Fruit fly (Drosophila melanogaster) whole organism, embryonic: ENCODE results near the gene Nin.
A peak's percentile ranks its signal among the peaks of the same experiment; 100 is the strongest.

ENCODE experiments used
- BEAF-32 ChIP-seq: fragments of 200-800 bp; sonication (Bioruptor generic); optimal IDR thresholded peaks from 3 replicates; lab custom pipeline; 2017; ENCODE audit warnings: missing biosample characterization, missing genetic modification characterization, mild to moderate bottlenecking, moderate library complexity, missing genetic modification reagents
- CG10321 ChIP-seq: fragments of 200-800 bp; sonication (Bioruptor generic); IDR thresholded peaks from 2 replicates; pipeline ENCODE4 v1.3.6; 2022; ENCODE audit warnings: missing biosample characterization, missing genetic modification characterization
- CG11085 ChIP-seq: fragments of 200-800 bp; sonication (Bioruptor generic); IDR thresholded peaks from 2 replicates; pipeline ENCODE4 v1.3.6; 2022; ENCODE audit warnings: missing biosample characterization, missing genetic modification characterization
- CG11398 ChIP-seq: fragments of 200-800 bp; sonication (Bioruptor generic); optimal IDR thresholded peaks from 2 replicates; lab custom pipeline; 2016; ENCODE audit warnings: missing biosample characterization, missing genetic modification characterization
- CG11723 ChIP-seq: fragments of 200-800 bp; sonication (Bioruptor generic); optimal IDR thresholded peaks from 2 replicates; lab custom pipeline; 2017; ENCODE audit warnings: missing biosample characterization, mild to moderate bottlenecking, missing genetic modification characterization
- CG12942 ChIP-seq: fragments of 200-800 bp; sonication (Bioruptor generic); optimal IDR thresholded peaks from 3 replicates; lab custom pipeline; 2016; ENCODE audit warnings: missing biosample characterization, missing genetic modification characterization
- CG13624 ChIP-seq: fragments of 200-800 bp; sonication (Bioruptor generic); optimal IDR thresholded peaks from 2 replicates; lab custom pipeline; 2016; ENCODE audit warnings: missing biosample characterization, missing genetic modification characterization
- CG14014 ChIP-seq: fragments of 200-800 bp; sonication (Bioruptor generic); IDR thresholded peaks from 2 replicates; pipeline ENCODE4 v1.3.6; 2022; ENCODE audit warnings: missing biosample characterization, missing genetic modification characterization
- CG1792 ChIP-seq: fragments of 200-800 bp; sonication (Bioruptor generic); optimal IDR thresholded peaks from 2 replicates; lab custom pipeline; 2016; ENCODE audit warnings: missing biosample characterization, missing genetic modification characterization
- CG1832 ChIP-seq: fragments of 200-800 bp; sonication (Bioruptor generic); optimal IDR thresholded peaks from 2 replicates; lab custom pipeline; 2017; ENCODE audit warnings: missing biosample characterization, mild to moderate bottlenecking, missing genetic modification characterization, inconsistent platforms
- CG30431 ChIP-seq: fragments of 200-800 bp; sonication (Bioruptor generic); optimal IDR thresholded peaks from 2 replicates; lab custom pipeline; 2017; ENCODE audit warnings: missing biosample characterization, missing genetic modification characterization
- CG3065 ChIP-seq: fragments of 200-800 bp; sonication (Bioruptor generic); optimal IDR thresholded peaks from 2 replicates; lab custom pipeline; 2016; ENCODE audit warnings: missing biosample characterization, missing genetic modification characterization
- CG31224 ChIP-seq: fragments of 200-800 bp; sonication (Bioruptor generic); IDR thresholded peaks from 2 replicates; pipeline ENCODE4 v1.3.6; 2022; ENCODE audit warnings: missing biosample characterization, missing genetic modification characterization
- CG31388 ChIP-seq: fragments of 200-800 bp; sonication (Bioruptor generic); optimal IDR thresholded peaks from 2 replicates; lab custom pipeline; 2016; ENCODE audit warnings: missing biosample characterization, missing genetic modification characterization
- CG32767 ChIP-seq: fragments of 200-800 bp; sonication (Bioruptor generic); IDR thresholded peaks from 2 replicates; pipeline ENCODE4 v1.3.6; 2022; ENCODE audit warnings: missing biosample characterization, missing genetic modification characterization
- CG3281 ChIP-seq: fragments of 200-800 bp; sonication (Bioruptor generic); optimal IDR thresholded peaks from 3 replicates; lab custom pipeline; 2017; ENCODE audit warnings: missing biosample characterization, mild to moderate bottlenecking, missing genetic modification characterization
- CG3407 ChIP-seq: fragments of 200-800 bp; sonication (Bioruptor generic); optimal IDR thresholded peaks from 2 replicates; lab custom pipeline; 2018; ENCODE audit warnings: missing biosample characterization, mild to moderate bottlenecking, missing genetic modification characterization
- CG43689 ChIP-seq: fragments of 200-800 bp; sonication (Bioruptor generic); IDR thresholded peaks from 2 replicates; pipeline ENCODE4 v1.3.6; 2022; ENCODE audit warnings: missing biosample characterization, missing genetic modification characterization
- CG5180 ChIP-seq: fragments of 200-800 bp; sonication (Bioruptor generic); optimal IDR thresholded peaks from 3 replicates; lab custom pipeline; 2017; ENCODE audit warnings: missing biosample characterization, missing genetic modification characterization, mild to moderate bottlenecking, moderate library complexity, missing genetic modification reagents
- CG8359 ChIP-seq: fragments of 200-800 bp; sonication (Bioruptor generic); optimal IDR thresholded peaks from 2 replicates; lab custom pipeline; 2017; ENCODE audit warnings: missing biosample characterization, mild to moderate bottlenecking, missing genetic modification characterization, borderline replicate concordance
- CG8478 ChIP-seq: fragments of >200 bp; optimal IDR thresholded peaks from 2 replicates; lab custom pipeline; 2018
- CG9876 ChIP-seq: fragments of 200-800 bp; sonication (Bioruptor generic); optimal IDR thresholded peaks from 2 replicates; lab custom pipeline; 2016; ENCODE audit warnings: missing biosample characterization, missing genetic modification characterization
- Chrac-16 ChIP-seq: fragments of 200-800 bp; sonication (Bioruptor generic); optimal IDR thresholded peaks from 3 replicates; lab custom pipeline; 2016; ENCODE audit warnings: missing biosample characterization, missing genetic modification characterization
- Dad ChIP-seq: fragments of 200-800 bp; sonication (Bioruptor generic); optimal IDR thresholded peaks from 3 replicates; lab custom pipeline; 2016; ENCODE audit warnings: missing biosample characterization, missing genetic modification characterization
- Dfd ChIP-seq, 2 experiments: fragments of >200 bp; optimal IDR thresholded peaks; 2 replicates each; lab custom pipeline; 2017; ENCODE audit warnings: missing biosample characterization in 2 of 2, missing genetic modification characterization in 2 of 2
- Ets97D ChIP-seq: fragments of 200-800 bp; sonication (Bioruptor generic); optimal IDR thresholded peaks from 3 replicates; lab custom pipeline; 2016; ENCODE audit warnings: missing biosample characterization, missing genetic modification characterization
- GATAe ChIP-seq: fragments of 200-800 bp; sonication (Bioruptor generic); conservative IDR thresholded peaks from 2 replicates; pipeline ENCODE4 v1.3.6; 2022; ENCODE audit warnings: missing biosample characterization, missing genetic modification characterization
- H15 ChIP-seq: fragments of 200-800 bp; sonication (Bioruptor generic); IDR thresholded peaks from 3 replicates; pipeline ENCODE4 v1.3.6; 2022; ENCODE audit warnings: missing biosample characterization, missing genetic modification characterization
- HmgD ChIP-seq: fragments of 200-800 bp; sonication (Bioruptor generic); optimal IDR thresholded peaks from 3 replicates; lab custom pipeline; 2016; ENCODE audit warnings: missing biosample characterization, missing genetic modification characterization
- Med ChIP-seq: fragments of 200-800 bp; sonication (Bioruptor generic); peaks from one replicate; lab custom pipeline; 2016; ENCODE audit warnings: missing biosample characterization, missing genetic modification characterization, mild to moderate bottlenecking, inconsistent platforms, moderate library complexity
- Nf-YC ChIP-seq: fragments of 200-800 bp; optimal IDR thresholded peaks from 3 replicates; lab custom pipeline; 2019; ENCODE audit warnings: missing biosample characterization, mild to moderate bottlenecking, missing genetic modification characterization, moderate library complexity
- Opbp ChIP-seq: fragments of 200-800 bp; sonication (Bioruptor generic); IDR thresholded peaks from 3 replicates; pipeline ENCODE4 v1.3.6; 2022; ENCODE audit warnings: missing biosample characterization, missing genetic modification characterization; ENCODE audit not compliant: partially characterized antibody
- Pdp1 ChIP-seq, 2 experiments: fragments of 200-800 bp; sonication (Bioruptor generic); optimal IDR thresholded peaks; 3 replicates each; lab custom pipeline; 2016; ENCODE audit warnings: missing biosample characterization in 2 of 2, missing genetic modification characterization in 2 of 2, mild to moderate bottlenecking in 1 of 2, moderate library complexity in 1 of 2
- Ravus ChIP-seq: fragments of 200-800 bp; sonication (Bioruptor generic); IDR thresholded peaks from 2 replicates; pipeline ENCODE4 v1.3.6; 2022; ENCODE audit warnings: missing biosample characterization, missing genetic modification characterization
- Scr ChIP-seq: fragments of 200-800 bp; sonication (Bioruptor generic); IDR thresholded peaks from 2 replicates; pipeline ENCODE4 v1.3.6; 2022; ENCODE audit warnings: missing biosample characterization, missing genetic modification characterization; ENCODE audit not compliant: partially characterized antibody
- Vsx1 ChIP-seq: fragments of 200-800 bp; sonication (Bioruptor generic); optimal IDR thresholded peaks from 2 replicates; lab custom pipeline; 2017; ENCODE audit warnings: missing biosample characterization, mild to moderate bottlenecking, missing genetic modification characterization, missing genetic modification reagents
- ap ChIP-seq: fragments of 200-800 bp; sonication (Bioruptor generic); IDR thresholded peaks from 2 replicates; pipeline ENCODE4 v1.3.6; 2022; ENCODE audit warnings: missing biosample characterization, missing genetic modification characterization
- bcd ChIP-seq: fragments of 200-800 bp; sonication (Bioruptor generic); optimal IDR thresholded peaks from 2 replicates; lab custom pipeline; 2017; ENCODE audit warnings: missing biosample characterization, mild to moderate bottlenecking, missing genetic modification characterization
- ci ChIP-seq: fragments of 200-800 bp; sonication (Bioruptor generic); IDR thresholded peaks from 3 replicates; pipeline ENCODE4 v1.3.6; 2022; ENCODE audit warnings: missing biosample characterization, missing genetic modification characterization
- crol ChIP-seq: fragments of 200-800 bp; sonication (Bioruptor generic); IDR thresholded peaks from 2 replicates; pipeline ENCODE4 v1.3.6; 2022; ENCODE audit warnings: missing biosample characterization, missing genetic modification characterization
- ems ChIP-seq: fragments of 200-800 bp; sonication (Bioruptor generic); optimal IDR thresholded peaks from 3 replicates; lab custom pipeline; 2016; ENCODE audit warnings: missing biosample characterization, missing genetic modification characterization
- gcm ChIP-seq: fragments of 200-800 bp; sonication (Bioruptor generic); optimal IDR thresholded peaks from 2 replicates; lab custom pipeline; 2019; ENCODE audit warnings: missing biosample characterization, mild to moderate bottlenecking, missing genetic modification characterization, moderate library complexity
- h ChIP-seq: fragments of >200 bp; optimal IDR thresholded peaks from 2 replicates; lab custom pipeline; 2017
- lilli ChIP-seq: fragments of 200-800 bp; sonication (Bioruptor generic); optimal IDR thresholded peaks from 3 replicates; lab custom pipeline; 2016; ENCODE audit warnings: missing biosample characterization, missing genetic modification characterization
- nom ChIP-seq: fragments of 200-800 bp; sonication (Bioruptor generic); optimal IDR thresholded peaks from 2 replicates; lab custom pipeline; 2017; ENCODE audit warnings: missing biosample characterization, missing genetic modification characterization, mild to moderate bottlenecking, moderate library complexity, missing genetic modification reagents
- oc ChIP-seq: fragments of 200-800 bp; sonication (Bioruptor generic); optimal IDR thresholded peaks from 2 replicates; lab custom pipeline; 2018; ENCODE audit warnings: missing biosample characterization, mild to moderate bottlenecking, missing genetic modification characterization, moderate library complexity
- repo ChIP-seq: fragments of 200-800 bp; sonication (Bioruptor generic); optimal IDR thresholded peaks from 2 replicates; lab custom pipeline; 2016; ENCODE audit warnings: missing biosample characterization, missing genetic modification characterization
- scrt ChIP-seq: fragments of 200-800 bp; sonication (Bioruptor generic); optimal IDR thresholded peaks from 2 replicates; lab custom pipeline; 2018; ENCODE audit warnings: missing biosample characterization, mild to moderate bottlenecking, missing genetic modification characterization, moderate library complexity
- sd ChIP-seq: fragments of 200-800 bp; sonication (Bioruptor generic); optimal IDR thresholded peaks from 3 replicates; lab custom pipeline; 2018; ENCODE audit warnings: missing biosample characterization, mild to moderate bottlenecking, missing genetic modification characterization, moderate library complexity
- sens ChIP-seq: fragments of 200-800 bp; sonication (Bioruptor generic); peaks from one replicate; lab custom pipeline; 2016; ENCODE audit warnings: missing biosample characterization, missing genetic modification characterization
- sens-2 ChIP-seq: fragments of 200-800 bp; sonication (Bioruptor generic); IDR thresholded peaks from 2 replicates; pipeline ENCODE4 v1.3.6; 2022; ENCODE audit warnings: missing biosample characterization, missing genetic modification characterization
- shn ChIP-seq: fragments of 200-800 bp; sonication (Bioruptor generic); optimal IDR thresholded peaks from 3 replicates; lab custom pipeline; 2016; ENCODE audit warnings: missing biosample characterization, missing genetic modification characterization
- sr ChIP-seq: fragments of 200-800 bp; sonication (Bioruptor generic); IDR thresholded peaks from 3 replicates; pipeline ENCODE4 v1.3.6; 2022; ENCODE audit warnings: missing biosample characterization, missing genetic modification characterization

Nin gene

DNA sequence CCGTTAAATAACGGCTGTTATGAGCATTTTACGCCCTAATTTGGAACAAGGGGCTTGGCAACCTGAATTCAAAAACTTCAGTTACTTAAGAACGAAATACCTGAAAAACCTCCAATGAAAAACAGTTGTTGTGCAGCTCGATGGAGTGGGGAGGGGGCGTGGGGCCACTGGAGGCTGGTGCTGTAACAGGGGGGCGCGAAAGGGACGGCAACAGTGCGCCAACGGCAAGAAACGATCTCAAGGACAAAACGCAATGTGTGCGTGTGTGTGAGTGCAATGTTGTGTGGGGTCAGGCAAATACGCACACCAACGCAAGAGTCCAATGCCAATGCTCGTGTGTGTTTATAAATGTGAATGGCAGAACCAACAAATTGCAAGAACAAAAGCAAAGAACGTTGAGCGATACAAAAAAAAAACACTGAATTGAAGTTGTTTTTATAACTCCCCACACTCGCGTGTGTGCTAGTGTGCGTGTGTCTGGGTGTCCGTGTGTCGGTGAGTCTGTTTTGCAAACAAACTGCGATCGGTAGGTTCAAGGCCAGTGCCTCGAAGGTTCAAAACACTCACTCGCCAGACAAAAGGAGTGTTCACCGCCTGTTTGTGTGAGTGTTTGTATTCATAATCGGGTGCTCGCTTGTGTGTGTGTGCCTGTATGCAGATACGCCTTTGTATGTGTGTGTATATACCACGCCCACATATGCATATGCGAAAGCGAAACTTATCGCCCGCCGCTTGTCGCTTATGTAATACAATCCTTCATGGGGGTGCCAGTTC, 13.7 kb upstream of the Nin start:
- peak; percentile 77 for TF ChIP-seq CG10321 (GFP tag; lab: Robert Waterston, UW)
- TF ChIP-seq BEAF-32 (GFP tag; lab: Kevin White, UChicago) = no peak
- TF ChIP-seq repo (GFP tag; lab: Kevin White, UChicago) = no peak
- TF ChIP-seq CG32767 (GFP tag; lab: Robert Waterston, UW) = no peak
- no peak for TF ChIP-seq Vsx1 (GFP tag; lab: Kevin White, UChicago)
- TF ChIP-seq sr (GFP tag; lab: Robert Waterston, UW) = no peak
- TF ChIP-seq CG3407 (GFP tag; lab: Kevin White, UChicago) = no peak
- no peak for TF ChIP-seq CG3065 (GFP tag; lab: Kevin White, UChicago)
- TF ChIP-seq CG8478 (lab: Kevin White, UChicago) = peak; percentile 60
- no peak for TF ChIP-seq Dfd (GFP tag; optimal IDR thresholded peaks at IDR 0.05; lab: Kevin White, UChicago)
- TF ChIP-seq GATAe (GFP tag; lab: Robert Waterston, UW) = no peak
- no peak for TF ChIP-seq CG13624 (GFP tag; lab: Kevin White, UChicago)
- peak; percentile 5 for TF ChIP-seq CG1832 (GFP tag; lab: Kevin White, UChicago)
- TF ChIP-seq Dad (GFP tag; lab: Kevin White, UChicago) = no peak
- TF ChIP-seq nom = peak; percentile 33
- TF ChIP-seq Chrac-16 (GFP tag; lab: Kevin White, UChicago) = no peak
- no peak for TF ChIP-seq oc
- TF ChIP-seq Scr = no peak
- TF ChIP-seq CG9876 (GFP tag; lab: Kevin White, UChicago) = no peak
- no peak for TF ChIP-seq Ets97D (GFP tag; lab: Kevin White, UChicago)
- peak in 1 of 2 experiments; percentile 44 for TF ChIP-seq Pdp1 (GFP tag; optimal IDR thresholded peaks at IDR 0.05; lab: Kevin White, UChicago)
- no peak for TF ChIP-seq scrt (GFP tag; lab: Kevin White, UChicago)
- TF ChIP-seq CG11723 (GFP tag; lab: Kevin White, UChicago) = no peak
- TF ChIP-seq CG31224 (GFP tag; lab: Robert Waterston, UW) = no peak
- TF ChIP-seq shn (GFP tag; lab: Kevin White, UChicago) = no peak
- no peak for TF ChIP-seq HmgD (GFP tag; lab: Kevin White, UChicago)
- no peak for TF ChIP-seq h (lab: Kevin White, UChicago)
- no peak for TF ChIP-seq Opbp (GFP tag; lab: Robert Waterston, UW)
- no peak for TF ChIP-seq CG12942
- TF ChIP-seq CG11085 = no peak
- TF ChIP-seq crol (GFP tag; lab: Robert Waterston, UW) = peak; percentile 52; the same call in 1 of the 2 replicates
- no peak for TF ChIP-seq CG3281 (GFP tag; lab: Kevin White, UChicago)
- TF ChIP-seq bcd = no peak
- TF ChIP-seq ci = no peak
- TF ChIP-seq sd = no peak
- TF ChIP-seq CG14014 (GFP tag; lab: Robert Waterston, UW) = no peak
- no peak for TF ChIP-seq CG8359
- no peak for TF ChIP-seq CG30431 (GFP tag; lab: Kevin White, UChicago)

- TF ChIP-seq H15 (GFP tag; lab: Robert Waterston, UW) = no peak
- TF ChIP-seq GATAe (GFP tag; lab: Robert Waterston, UW) = peak; percentile 21; the same call in 1 of the 2 replicates
- TF ChIP-seq ems (GFP tag; lab: Kevin White, UChicago) = no peak
- TF ChIP-seq sens (GFP tag; lab: Kevin White, UChicago) = peak; percentile 46
- 0 out of 2 replicates have a peak, but pooled peaks have one; percentile 15 for TF ChIP-seq sens-2 (GFP tag; lab: Robert Waterston, UW)
- TF ChIP-seq lilli (GFP tag; lab: Kevin White, UChicago) = no peak
- TF ChIP-seq Ravus = no peak
- TF ChIP-seq CG43689 (GFP tag; lab: Robert Waterston, UW) = no peak
- peak; percentile 41 for TF ChIP-seq Med (GFP tag; lab: Kevin White, UChicago)
- TF ChIP-seq CG5180 (GFP tag; lab: Kevin White, UChicago) = peak; percentile 47
- no peak for TF ChIP-seq h (lab: Kevin White, UChicago)
- TF ChIP-seq Nf-YC (tag; lab: Kevin White, UChicago) = no peak
- TF ChIP-seq CG1792 (GFP tag; lab: Kevin White, UChicago) = no peak
- peak; percentile 74 for TF ChIP-seq gcm
- TF ChIP-seq CG31388 (GFP tag; lab: Kevin White, UChicago) = no peak
- TF ChIP-seq ap (GFP tag; lab: Robert Waterston, UW) = no peak
- no peak for TF ChIP-seq CG11398 (GFP tag; lab: Kevin White, UChicago)
Measured at dm6 chr2L:5291195-5291594, 12.8 kb upstream of the Nin start.
